Fruit fly (Drosophila melanogaster) whole organism, embryonic: Measurements from ENCODE around the gene CG13898.

Experiments
- Atf3 ChIP-seq: fragments of 200-800 bp; sonication (Bioruptor generic); optimal IDR thresholded peaks from 3 replicates; lab custom pipeline; 2016; ENCODE audit warnings: missing biosample characterization, missing genetic modification characterization
- B-H1 ChIP-seq: fragments of 200-800 bp; sonication (Bioruptor generic); IDR thresholded peaks from 3 replicates; pipeline ENCODE4 v1.3.6; 2022; ENCODE audit warnings: missing biosample characterization, missing genetic modification characterization
- BEAF-32 ChIP-seq: fragments of 200-800 bp; sonication (Bioruptor generic); optimal IDR thresholded peaks from 3 replicates; lab custom pipeline; 2017; ENCODE audit warnings: missing biosample characterization, missing genetic modification characterization, mild to moderate bottlenecking, moderate library complexity, missing genetic modification reagents
- CG10267 ChIP-seq: fragments of 200-800 bp; sonication (Bioruptor generic); optimal IDR thresholded peaks from 2 replicates; lab custom pipeline; 2018; ENCODE audit warnings: missing biosample characterization, mild to moderate bottlenecking, missing genetic modification characterization, moderate library complexity
- CG10366 ChIP-seq: fragments of 200-800 bp; sonication (Bioruptor generic); IDR thresholded peaks from 2 replicates; pipeline ENCODE4 v1.3.6; 2022; ENCODE audit warnings: missing biosample characterization, missing genetic modification characterization
- CG10431 ChIP-seq: fragments of 200-800 bp; sonication (Bioruptor generic); optimal IDR thresholded peaks from 3 replicates; lab custom pipeline; 2018; ENCODE audit warnings: missing biosample characterization, mild to moderate bottlenecking, missing genetic modification characterization
- CG11093 ChIP-seq: fragments of 200-800 bp; sonication (Bioruptor generic); IDR thresholded peaks from 3 replicates; pipeline ENCODE4 v1.3.6; 2022; ENCODE audit warnings: missing biosample characterization, missing genetic modification characterization
- CG12071 ChIP-seq: fragments of 200-800 bp; sonication (Bioruptor generic); optimal IDR thresholded peaks from 3 replicates; lab custom pipeline; 2018; ENCODE audit warnings: missing biosample characterization, mild to moderate bottlenecking, missing genetic modification characterization
- CG12299 ChIP-seq: fragments of 200-800 bp; sonication (Bioruptor generic); optimal IDR thresholded peaks from 2 replicates; lab custom pipeline; 2018; ENCODE audit warnings: missing biosample characterization, mild to moderate bottlenecking, missing genetic modification characterization
- CG12942 ChIP-seq: fragments of 200-800 bp; sonication (Bioruptor generic); optimal IDR thresholded peaks from 3 replicates; lab custom pipeline; 2016; ENCODE audit warnings: missing biosample characterization, missing genetic modification characterization
- CG14014 ChIP-seq: fragments of 200-800 bp; sonication (Bioruptor generic); IDR thresholded peaks from 2 replicates; pipeline ENCODE4 v1.3.6; 2022; ENCODE audit warnings: missing biosample characterization, missing genetic modification characterization
- CG15479 ChIP-seq: fragments of 200-800 bp; sonication (Bioruptor generic); optimal IDR thresholded peaks from 3 replicates; lab custom pipeline; 2019; ENCODE audit warnings: missing biosample characterization, mild to moderate bottlenecking, missing genetic modification characterization, moderate library complexity
- CG2129 ChIP-seq: fragments of 200-800 bp; sonication (Bioruptor generic); IDR thresholded peaks from 2 replicates; pipeline ENCODE4 v1.3.6; 2022; ENCODE audit warnings: missing biosample characterization, missing genetic modification characterization; ENCODE audit not compliant: partially characterized antibody
- CG2202 ChIP-seq: fragments of 200-800 bp; sonication (Bioruptor generic); optimal IDR thresholded peaks from 2 replicates; lab custom pipeline; 2018; ENCODE audit warnings: missing biosample characterization, mild to moderate bottlenecking, missing genetic modification characterization
- CG30431 ChIP-seq: fragments of 200-800 bp; sonication (Bioruptor generic); optimal IDR thresholded peaks from 2 replicates; lab custom pipeline; 2017; ENCODE audit warnings: missing biosample characterization, missing genetic modification characterization
- CG3163 ChIP-seq: fragments of 200-800 bp; sonication (Bioruptor generic); optimal IDR thresholded peaks from 3 replicates; lab custom pipeline; 2016; ENCODE audit warnings: missing biosample characterization, missing genetic modification characterization
- CG32532 ChIP-seq: fragments of 200-800 bp; sonication (Bioruptor generic); IDR thresholded peaks from 2 replicates; pipeline ENCODE4 v1.3.6; 2022; ENCODE audit warnings: missing biosample characterization, missing genetic modification characterization
- CG32767 ChIP-seq: fragments of 200-800 bp; sonication (Bioruptor generic); IDR thresholded peaks from 2 replicates; pipeline ENCODE4 v1.3.6; 2022; ENCODE audit warnings: missing biosample characterization, missing genetic modification characterization
- CG3281 ChIP-seq: fragments of 200-800 bp; sonication (Bioruptor generic); optimal IDR thresholded peaks from 3 replicates; lab custom pipeline; 2017; ENCODE audit warnings: missing biosample characterization, mild to moderate bottlenecking, missing genetic modification characterization
- CG33557 ChIP-seq: fragments of 200-800 bp; sonication (Bioruptor generic); optimal IDR thresholded peaks from 2 replicates; lab custom pipeline; 2019; ENCODE audit warnings: missing biosample characterization, mild to moderate bottlenecking, missing genetic modification characterization, moderate library complexity
- CG34422 ChIP-seq: fragments of 200-800 bp; sonication (Bioruptor generic); IDR thresholded peaks from 3 replicates; pipeline ENCODE4 v1.3.6; 2022; ENCODE audit warnings: missing biosample characterization, missing genetic modification characterization
- CG6813 ChIP-seq: fragments of 200-800 bp; sonication (Bioruptor generic); optimal IDR thresholded peaks from 2 replicates; lab custom pipeline; 2017; ENCODE audit warnings: missing biosample characterization, missing genetic modification characterization, mild to moderate bottlenecking, moderate library complexity, missing genetic modification reagents
- CG8944 ChIP-seq: fragments of 200-800 bp; sonication (Bioruptor generic); optimal IDR thresholded peaks from 3 replicates; lab custom pipeline; 2016; ENCODE audit warnings: missing biosample characterization, missing genetic modification characterization
- CG9727 ChIP-seq: fragments of 200-800 bp; sonication (Bioruptor generic); optimal IDR thresholded peaks from 3 replicates; lab custom pipeline; 2017; ENCODE audit warnings: missing biosample characterization, mild to moderate bottlenecking, missing genetic modification characterization
- CG9932 ChIP-seq: fragments of 200-800 bp; sonication (Bioruptor generic); IDR thresholded peaks from 2 replicates; pipeline ENCODE4 v1.3.6; 2022; ENCODE audit warnings: missing biosample characterization, missing genetic modification characterization
- CoRest ChIP-seq: fragments of 200-800 bp; sonication (Bioruptor generic); optimal IDR thresholded peaks from 3 replicates; lab custom pipeline; 2018; ENCODE audit warnings: missing biosample characterization, mild to moderate bottlenecking, missing genetic modification characterization, moderate library complexity
- ERR ChIP-seq: fragments of 200-800 bp; sonication (Bioruptor generic); optimal IDR thresholded peaks from 2 replicates; lab custom pipeline; 2016; ENCODE audit warnings: missing biosample characterization, missing genetic modification characterization
- Elba2 ChIP-seq: fragments of 200-800 bp; sonication (Bioruptor generic); optimal IDR thresholded peaks from 3 replicates; lab custom pipeline; 2016; ENCODE audit warnings: missing biosample characterization, missing genetic modification characterization
- Ets97D ChIP-seq: fragments of 200-800 bp; sonication (Bioruptor generic); optimal IDR thresholded peaks from 3 replicates; lab custom pipeline; 2016; ENCODE audit warnings: missing biosample characterization, missing genetic modification characterization
- Fer3 ChIP-seq: fragments of 200-800 bp; sonication (Bioruptor generic); optimal IDR thresholded peaks from 2 replicates; lab custom pipeline; 2018; ENCODE audit warnings: missing biosample characterization, mild to moderate bottlenecking, missing genetic modification characterization, moderate library complexity
- HmgD ChIP-seq: fragments of 200-800 bp; sonication (Bioruptor generic); optimal IDR thresholded peaks from 3 replicates; lab custom pipeline; 2016; ENCODE audit warnings: missing biosample characterization, missing genetic modification characterization
- Hmx ChIP-seq: fragments of 200-800 bp; sonication (Bioruptor generic); optimal IDR thresholded peaks from 2 replicates; lab custom pipeline; 2016; ENCODE audit warnings: missing biosample characterization, missing genetic modification characterization
- Meics ChIP-seq: fragments of 200-800 bp; sonication (Bioruptor generic); optimal IDR thresholded peaks from 2 replicates; lab custom pipeline; 2017; ENCODE audit warnings: missing biosample characterization, mild to moderate bottlenecking, missing genetic modification characterization
- NK7.1 ChIP-seq: fragments of 200-800 bp; sonication (Bioruptor generic); optimal IDR thresholded peaks from 3 replicates; lab custom pipeline; 2016; ENCODE audit warnings: missing biosample characterization, missing genetic modification characterization
- Nf-YA ChIP-seq: fragments of 200-800 bp; sonication (Bioruptor generic); IDR thresholded peaks from 2 replicates; pipeline ENCODE4 v1.3.6; 2022; ENCODE audit warnings: missing biosample characterization, missing genetic modification characterization
- Sin3A ChIP-seq: fragments of >200 bp; optimal IDR thresholded peaks from 2 replicates; lab custom pipeline; 2018
- ab ChIP-seq: fragments of 200-800 bp; sonication (Bioruptor generic); optimal IDR thresholded peaks from 2 replicates; lab custom pipeline; 2016; ENCODE audit warnings: missing biosample characterization, missing genetic modification characterization
- aop ChIP-seq: fragments of 200-800 bp; sonication (Bioruptor generic); IDR thresholded peaks from 2 replicates; pipeline ENCODE4 v1.3.6; 2022; ENCODE audit warnings: missing biosample characterization, missing genetic modification characterization
- ash1 ChIP-seq: fragments of 200-800 bp; sonication (Bioruptor generic); optimal IDR thresholded peaks from 2 replicates; lab custom pipeline; 2018; ENCODE audit warnings: missing biosample characterization, mild to moderate bottlenecking, missing genetic modification characterization
- grn ChIP-seq: fragments of 200-800 bp; sonication (Bioruptor generic); optimal IDR thresholded peaks from 3 replicates; lab custom pipeline; 2017; ENCODE audit warnings: missing biosample characterization, missing genetic modification characterization
- hkb ChIP-seq, 2 experiments: fragments of 200-800 bp in 1 of 2; fragments of >200 bp in 1 of 2; sonication (Bioruptor generic) in 1 of 2; IDR thresholded peaks in 1 of 2; optimal IDR thresholded peaks in 1 of 2; 2 replicates each; pipeline versions ENCODE4 v1.3.6 to Lab custom; 2017 to 2022; ENCODE audit warnings: missing biosample characterization in 1 of 2, missing genetic modification characterization in 1 of 2
- jing ChIP-seq: fragments of 200-800 bp; sonication (Bioruptor generic); optimal IDR thresholded peaks from 2 replicates; lab custom pipeline; 2018; ENCODE audit warnings: missing biosample characterization, mild to moderate bottlenecking, missing genetic modification characterization
- lbe ChIP-seq: fragments of 200-800 bp; sonication (Bioruptor generic); optimal IDR thresholded peaks from 2 replicates; lab custom pipeline; 2016; ENCODE audit warnings: missing biosample characterization, mild to moderate bottlenecking, missing genetic modification characterization
- lola ChIP-seq, 3 experiments: fragments of >200 bp in 2 of 3; fragments of 200-800 bp in 1 of 3; sonication (Bioruptor generic) in 1 of 3; optimal IDR thresholded peaks; 2 replicates each; lab custom pipeline; 2017 to 2019; ENCODE audit warnings: missing biosample characterization in 3 of 3, missing genetic modification characterization in 3 of 3, mild to moderate bottlenecking in 1 of 3, moderate library complexity in 1 of 3
- nom ChIP-seq: fragments of 200-800 bp; sonication (Bioruptor generic); optimal IDR thresholded peaks from 2 replicates; lab custom pipeline; 2017; ENCODE audit warnings: missing biosample characterization, missing genetic modification characterization, mild to moderate bottlenecking, moderate library complexity, missing genetic modification reagents
- phol ChIP-seq: fragments of 200-800 bp; sonication (Bioruptor generic); optimal IDR thresholded peaks from 3 replicates; lab custom pipeline; 2018; ENCODE audit warnings: missing biosample characterization, mild to moderate bottlenecking, missing genetic modification characterization, moderate library complexity
- so ChIP-seq: fragments of 200-800 bp; sonication (Bioruptor generic); IDR thresholded peaks from 3 replicates; pipeline ENCODE4 v1.3.6; 2022; ENCODE audit warnings: missing biosample characterization, missing genetic modification characterization
- tgo ChIP-seq: fragments of 200-800 bp; sonication (Bioruptor generic); IDR thresholded peaks from 3 replicates; pipeline ENCODE4 v1.3.6; 2022; ENCODE audit warnings: missing biosample characterization, missing genetic modification characterization
- trem ChIP-seq: fragments of 200-800 bp; optimal IDR thresholded peaks from 3 replicates; lab custom pipeline; 2019; ENCODE audit warnings: missing biosample characterization, mild to moderate bottlenecking, missing genetic modification characterization, moderate library complexity
- usp ChIP-seq: fragments of >200 bp; optimal IDR thresholded peaks from 2 replicates; lab custom pipeline; 2017; ENCODE audit warnings: missing biosample characterization, missing genetic modification characterization
- yki ChIP-seq: fragments of >200 bp; optimal IDR thresholded peaks from 3 replicates; lab custom pipeline; 2018

Gene CG13898

dm6 chr3L:819297-819886 is 15.5 kb upstream of the CG13898 start (continued):
- peak; percentile 95 for TF ChIP-seq CG32532 (GFP tag; lab: Robert Waterston, UW)
- TF ChIP-seq ab (GFP tag; lab: Kevin White, UChicago): peak; percentile 91
- peak; percentile 78 for TF ChIP-seq Atf3
- TF ChIP-seq CG10431 (GFP tag; lab: Kevin White, UChicago): peak; percentile 16
- TF ChIP-seq CG15479 (GFP tag; lab: Kevin White, UChicago): no peak
- peak; percentile 92 for TF ChIP-seq B-H1
- peak; percentile 85 for TF ChIP-seq Fer3 (tag; lab: Kevin White, UChicago)
- TF ChIP-seq CG9932 (GFP tag; lab: Robert Waterston, UW): peak; percentile 93
- peak; percentile 16 for TF ChIP-seq trem (tag; lab: Kevin White, UChicago)
- TF ChIP-seq HmgD (GFP tag; lab: Kevin White, UChicago): peak; percentile 30
- TF ChIP-seq jing (GFP tag; lab: Kevin White, UChicago): peak; percentile 83
- peak; percentile 86 for TF ChIP-seq CoRest (tag; lab: Kevin White, UChicago)
- TF ChIP-seq grn (GFP tag; lab: Kevin White, UChicago): peak; percentile 23
- peak; percentile 86 for TF ChIP-seq CG8944 (GFP tag; lab: Kevin White, UChicago)
- TF ChIP-seq CG2202 (tag; lab: Kevin White, UChicago): peak; percentile 66
- peak; percentile 94 for TF ChIP-seq so (GFP tag; lab: Robert Waterston, UW)
- TF ChIP-seq CG12071 (GFP tag; lab: Kevin White, UChicago): peak; percentile 92
- TF ChIP-seq Elba2 (GFP tag; lab: Kevin White, UChicago): no peak
- TF ChIP-seq Nf-YA (GFP tag; lab: Robert Waterston, UW): peak; percentile 87
- peak; percentile 84 for TF ChIP-seq CG12942 (GFP tag; lab: Kevin White, UChicago)
- peak; percentile 97 for TF ChIP-seq CG34422 (GFP tag; lab: Robert Waterston, UW)
- peak; percentile 94 for TF ChIP-seq CG14014 (GFP tag; lab: Robert Waterston, UW)
- TF ChIP-seq Sin3A (lab: Kevin White, UChicago): no peak
- peak; percentile 21 for TF ChIP-seq Hmx (GFP tag; lab: Kevin White, UChicago)
- TF ChIP-seq lbe: no peak
- no peak for TF ChIP-seq CG33557 (GFP tag; lab: Kevin White, UChicago)
- TF ChIP-seq ERR: peak; percentile 85
- no peak for TF ChIP-seq CG2129 (GFP tag; lab: Robert Waterston, UW)
- TF ChIP-seq CG6813 (GFP tag; lab: Kevin White, UChicago): peak; percentile 82
- TF ChIP-seq CG12299: peak; percentile 59
- no peak for TF ChIP-seq usp (GFP tag; lab: Kevin White, UChicago)
- TF ChIP-seq phol (tag; lab: Kevin White, UChicago): peak; percentile 80
- peak; percentile 96 for TF ChIP-seq CG10366 (GFP tag; lab: Robert Waterston, UW)
- TF ChIP-seq CG9727 (GFP tag; lab: Kevin White, UChicago): peak; percentile 68
- peak; percentile 54 for TF ChIP-seq Ets97D (GFP tag; lab: Kevin White, UChicago)
- TF ChIP-seq tgo (GFP tag; lab: Robert Waterston, UW): peak; percentile 93
- TF ChIP-seq ash1 (GFP tag; lab: Kevin White, UChicago): peak; percentile 42
- peak; percentile 76 for TF ChIP-seq CG30431 (GFP tag; lab: Kevin White, UChicago)
- TF ChIP-seq NK7.1 (GFP tag; lab: Kevin White, UChicago): peak; percentile 73
- TF ChIP-seq CG3281: peak; percentile 80
- no peak for TF ChIP-seq nom (GFP tag; lab: Kevin White, UChicago)
- TF ChIP-seq CG11093 (GFP tag; lab: Robert Waterston, UW): peak; percentile 86
- peak; percentile 85 for TF ChIP-seq Meics (GFP tag; lab: Kevin White, UChicago)
- TF ChIP-seq CG3163: peak; percentile 66
- TF ChIP-seq CG10267 (tag; lab: Kevin White, UChicago): peak; percentile 63
- TF ChIP-seq hkb (optimal IDR thresholded peaks at IDR 0.05; lab: Kevin White, UChicago): no peak
- peak; percentile 95 for TF ChIP-seq hkb (GFP tag; IDR thresholded peaks at IDR 0.05; lab: Robert Waterston, UW)
- no peak for TF ChIP-seq yki (lab: Kevin White, UChicago)
- TF ChIP-seq CG32767 (GFP tag; lab: Robert Waterston, UW): peak; percentile 86
- TF ChIP-seq BEAF-32 (GFP tag; lab: Kevin White, UChicago): no peak
- TF ChIP-seq lola (GFP tag; optimal IDR thresholded peaks at IDR 0.05; lab: Kevin White, UChicago): peak in 1 of 3 experiments; percentile 59
- peak; percentile 90 for TF ChIP-seq aop (GFP tag; lab: Robert Waterston, UW)
